Fruit fly (Drosophila melanogaster) whole organism, embryonic: ENCODE data around the gene Cks85A.

ENCODE experiments used
- Awh ChIP-seq: fragments of 200-800 bp; sonication (Bioruptor generic); IDR thresholded peaks from 2 replicates; pipeline ENCODE4, ENCODE4 v1.3.6; 2022; ENCODE audit warnings: missing biosample characterization, missing genetic modification characterization
- CG12659 ChIP-seq: fragments of 200-800 bp; sonication (Bioruptor generic); optimal IDR thresholded peaks from 3 replicates; lab custom pipeline; 2017; ENCODE audit warnings: mild to moderate bottlenecking, missing biosample characterization, missing genetic modification reagents, missing genetic modification characterization
- CG12942 ChIP-seq: fragments of 200-800 bp; sonication (Bioruptor generic); optimal IDR thresholded peaks from 3 replicates; lab custom pipeline; 2016; ENCODE audit warnings: missing biosample characterization, missing genetic modification characterization
- CG15479 ChIP-seq: fragments of 200-800 bp; sonication (Bioruptor generic); optimal IDR thresholded peaks from 3 replicates; lab custom pipeline; 2019; ENCODE audit warnings: missing biosample characterization, mild to moderate bottlenecking, missing genetic modification characterization, moderate library complexity
- CG16779 ChIP-seq: fragments of 200-800 bp; sonication (Bioruptor generic); IDR thresholded peaks from 2 replicates; pipeline ENCODE4 v1.3.6; 2022; ENCODE audit warnings: missing biosample characterization, missing genetic modification characterization
- CG3065 ChIP-seq: fragments of 200-800 bp; sonication (Bioruptor generic); optimal IDR thresholded peaks from 2 replicates; lab custom pipeline; 2016; ENCODE audit warnings: missing biosample characterization, missing genetic modification characterization
- CG32772 ChIP-seq: fragments of 200-800 bp; sonication (Bioruptor generic); IDR thresholded peaks from 2 replicates; pipeline ENCODE4 v1.3.6; 2022; ENCODE audit warnings: missing biosample characterization, missing genetic modification characterization
- CG34376 ChIP-seq: fragments of 200-800 bp; sonication (Bioruptor generic); optimal IDR thresholded peaks from 2 replicates; lab custom pipeline; 2018; ENCODE audit warnings: missing biosample characterization, mild to moderate bottlenecking, missing genetic modification characterization
- CG6272 ChIP-seq: fragments of 200-800 bp; sonication (Bioruptor generic); IDR thresholded peaks from 2 replicates; pipeline ENCODE4 v1.3.6; 2022; ENCODE audit warnings: missing biosample characterization, missing genetic modification characterization
- CG6654 ChIP-seq: fragments of 200-800 bp; sonication (Bioruptor generic); optimal IDR thresholded peaks from 2 replicates; lab custom pipeline; 2017; ENCODE audit warnings: missing biosample characterization, mild to moderate bottlenecking, missing genetic modification characterization
- CG6689 ChIP-seq: fragments of 200-800 bp; sonication (Bioruptor generic); IDR thresholded peaks from 2 replicates; pipeline ENCODE4 v1.3.6; 2022; ENCODE audit warnings: missing biosample characterization, missing genetic modification characterization
- CG7357 ChIP-seq: fragments of 200-800 bp; sonication (Bioruptor generic); IDR thresholded peaks from 3 replicates; pipeline ENCODE4 v1.3.6; 2022; ENCODE audit warnings: missing biosample characterization, missing genetic modification characterization
- CG8924 ChIP-seq: fragments of 200-800 bp; optimal IDR thresholded peaks from 3 replicates; lab custom pipeline; 2019; ENCODE audit warnings: missing biosample characterization, mild to moderate bottlenecking, missing genetic modification characterization, moderate library complexity
- CG8944 ChIP-seq: fragments of 200-800 bp; sonication (Bioruptor generic); optimal IDR thresholded peaks from 3 replicates; lab custom pipeline; 2016; ENCODE audit warnings: missing biosample characterization, missing genetic modification characterization
- CG9609 ChIP-seq: fragments of 200-800 bp; sonication (Bioruptor generic); optimal IDR thresholded peaks from 3 replicates; lab custom pipeline; 2016; ENCODE audit warnings: missing biosample characterization, missing genetic modification characterization
- CG9797 ChIP-seq: fragments of 200-800 bp; sonication (Bioruptor generic); optimal IDR thresholded peaks from 3 replicates; lab custom pipeline; 2018; ENCODE audit warnings: missing biosample characterization, mild to moderate bottlenecking, missing genetic modification characterization
- CTCF ChIP-seq: fragments of 200-800 bp; sonication (Bioruptor generic); optimal IDR thresholded peaks from 2 replicates; lab custom pipeline; 2017; ENCODE audit warnings: missing biosample characterization, mild to moderate bottlenecking, missing genetic modification characterization, moderate library complexity
- Camta ChIP-seq: fragments of 200-800 bp; sonication (Bioruptor generic); optimal IDR thresholded peaks from 2 replicates; lab custom pipeline; 2016; ENCODE audit warnings: missing biosample characterization, missing genetic modification characterization
- CkIIα-i1 ChIP-seq: fragments of 200-800 bp; sonication (Bioruptor generic); IDR thresholded peaks from 2 replicates; pipeline ENCODE4 v1.3.6; 2022; ENCODE audit warnings: missing biosample characterization, missing genetic modification characterization
- D19B ChIP-seq: fragments of 200-800 bp; sonication (Bioruptor generic); optimal IDR thresholded peaks from 2 replicates; lab custom pipeline; 2017; ENCODE audit warnings: missing biosample characterization, mild to moderate bottlenecking, missing genetic modification characterization
- Doc2 ChIP-seq: fragments of 200-800 bp; sonication (Bioruptor generic); IDR thresholded peaks from 2 replicates; pipeline ENCODE4 v1.3.6; 2022; ENCODE audit warnings: missing biosample characterization, missing genetic modification characterization
- Drgx ChIP-seq: fragments of 200-800 bp; sonication (Bioruptor generic); IDR thresholded peaks from 2 replicates; pipeline ENCODE4 v1.3.6; 2022; ENCODE audit warnings: missing biosample characterization, missing genetic modification characterization
- HLH54F ChIP-seq: fragments of 200-800 bp; sonication (Bioruptor generic); optimal IDR thresholded peaks from 3 replicates; lab custom pipeline; 2016; ENCODE audit warnings: missing biosample characterization, missing genetic modification characterization
- Kr ChIP-seq: fragments of 200-800 bp; sonication (Bioruptor generic); optimal IDR thresholded peaks from 2 replicates; lab custom pipeline; 2017; ENCODE audit warnings: missing biosample characterization, mild to moderate bottlenecking, missing genetic modification characterization
- Med ChIP-seq: fragments of 200-800 bp; sonication (Bioruptor generic); peaks from one replicate; lab custom pipeline; 2016; ENCODE audit warnings: missing biosample characterization, missing genetic modification characterization, mild to moderate bottlenecking, inconsistent platforms, moderate library complexity
- Oli ChIP-seq: fragments of 200-800 bp; sonication (Bioruptor generic); optimal IDR thresholded peaks from 2 replicates; lab custom pipeline; 2018; ENCODE audit warnings: missing biosample characterization, mild to moderate bottlenecking, missing genetic modification characterization, moderate library complexity
- ase ChIP-seq: fragments of 200-800 bp; sonication (Bioruptor generic); IDR thresholded peaks from 3 replicates; pipeline ENCODE4 v1.3.6; 2022; ENCODE audit warnings: missing biosample characterization, missing genetic modification characterization
- bab2 ChIP-seq: fragments of 200-800 bp; sonication (Bioruptor generic); optimal IDR thresholded peaks from 2 replicates; lab custom pipeline; 2016; ENCODE audit warnings: missing biosample characterization, missing genetic modification characterization
- bowl ChIP-seq: fragments of 200-800 bp; sonication (Bioruptor generic); IDR thresholded peaks from 2 replicates; pipeline ENCODE4 v1.3.6; 2022; ENCODE audit warnings: missing biosample characterization, missing genetic modification characterization
- chn ChIP-seq: fragments of 200-800 bp; sonication (Bioruptor generic); optimal IDR thresholded peaks from 2 replicates; lab custom pipeline; 2016; ENCODE audit warnings: missing biosample characterization, missing genetic modification characterization
- corto ChIP-seq: fragments of 200-800 bp; sonication (Bioruptor generic); optimal IDR thresholded peaks from 2 replicates; lab custom pipeline; 2016; ENCODE audit warnings: missing biosample characterization, mild to moderate bottlenecking, missing genetic modification characterization, moderate library complexity
- crc ChIP-seq: fragments of 200-800 bp; sonication (Bioruptor generic); optimal IDR thresholded peaks from 2 replicates; lab custom pipeline; 2016; ENCODE audit warnings: missing biosample characterization, missing genetic modification characterization
- danr ChIP-seq: fragments of 200-800 bp; sonication (Bioruptor generic); IDR thresholded peaks from 2 replicates; pipeline ENCODE4 v1.3.6; 2022; ENCODE audit warnings: missing biosample characterization, missing genetic modification characterization
- ems ChIP-seq: fragments of 200-800 bp; sonication (Bioruptor generic); optimal IDR thresholded peaks from 3 replicates; lab custom pipeline; 2016; ENCODE audit warnings: missing biosample characterization, missing genetic modification characterization
- esg ChIP-seq: fragments of 200-800 bp; sonication (Bioruptor generic); conservative IDR thresholded peaks from 2 replicates; pipeline ENCODE4 v1.3.6; 2022; ENCODE audit warnings: missing biosample characterization, missing genetic modification characterization
- fd102C ChIP-seq: fragments of 200-800 bp; sonication (Bioruptor generic); optimal IDR thresholded peaks from 2 replicates; lab custom pipeline; 2018; ENCODE audit warnings: missing biosample characterization, mild to moderate bottlenecking, missing genetic modification characterization, moderate library complexity
- fd96Cb ChIP-seq: fragments of 200-800 bp; sonication (Bioruptor generic); optimal IDR thresholded peaks from 2 replicates; lab custom pipeline; 2018; ENCODE audit warnings: missing biosample characterization, mild to moderate bottlenecking, missing genetic modification characterization, moderate library complexity
- grn ChIP-seq: fragments of 200-800 bp; sonication (Bioruptor generic); optimal IDR thresholded peaks from 3 replicates; lab custom pipeline; 2017; ENCODE audit warnings: missing biosample characterization, missing genetic modification characterization
- hth ChIP-seq: fragments of >200 bp; optimal IDR thresholded peaks from 2 replicates; lab custom pipeline; 2017; ENCODE audit warnings: inconsistent platforms
- jumu ChIP-seq: fragments of 200-800 bp; sonication (Bioruptor generic); optimal IDR thresholded peaks from 3 replicates; lab custom pipeline; 2016; ENCODE audit warnings: missing biosample characterization, missing genetic modification characterization
- klu ChIP-seq: fragments of 200-800 bp; sonication (Bioruptor generic); IDR thresholded peaks from 2 replicates; pipeline ENCODE4 v1.3.6; 2022; ENCODE audit warnings: missing biosample characterization, missing genetic modification characterization
- lilli ChIP-seq: fragments of 200-800 bp; sonication (Bioruptor generic); optimal IDR thresholded peaks from 3 replicates; lab custom pipeline; 2016; ENCODE audit warnings: missing biosample characterization, missing genetic modification characterization
- lov ChIP-seq, 2 experiments: fragments of 200-800 bp in 1 of 2; fragments of >200 bp in 1 of 2; sonication (Bioruptor generic) in 1 of 2; IDR thresholded peaks in 1 of 2; optimal IDR thresholded peaks in 1 of 2; 2 replicates in 1 of 2; 3 replicates in 1 of 2; pipeline versions ENCODE4 v1.3.6 to Lab custom; 2017 to 2022; ENCODE audit warnings: missing biosample characterization in 1 of 2, missing genetic modification characterization in 1 of 2
- scrt ChIP-seq: fragments of 200-800 bp; sonication (Bioruptor generic); optimal IDR thresholded peaks from 2 replicates; lab custom pipeline; 2018; ENCODE audit warnings: missing biosample characterization, mild to moderate bottlenecking, missing genetic modification characterization, moderate library complexity
- sd ChIP-seq: fragments of 200-800 bp; sonication (Bioruptor generic); optimal IDR thresholded peaks from 3 replicates; lab custom pipeline; 2018; ENCODE audit warnings: missing biosample characterization, mild to moderate bottlenecking, missing genetic modification characterization, moderate library complexity
- sisA ChIP-seq: fragments of 200-800 bp; sonication (Bioruptor generic); IDR thresholded peaks from 2 replicates; pipeline ENCODE4 v1.3.6; 2022; ENCODE audit warnings: missing biosample characterization, missing genetic modification characterization
- so ChIP-seq: fragments of 200-800 bp; sonication (Bioruptor generic); IDR thresholded peaks from 3 replicates; pipeline ENCODE4 v1.3.6; 2022; ENCODE audit warnings: missing biosample characterization, missing genetic modification characterization
- sug ChIP-seq: fragments of 200-800 bp; optimal IDR thresholded peaks from 2 replicates; lab custom pipeline; 2019; ENCODE audit warnings: missing biosample characterization, mild to moderate bottlenecking, missing genetic modification characterization, moderate library complexity
- trem ChIP-seq: fragments of 200-800 bp; optimal IDR thresholded peaks from 3 replicates; lab custom pipeline; 2019; ENCODE audit warnings: missing biosample characterization, mild to moderate bottlenecking, missing genetic modification characterization, moderate library complexity
- vnd ChIP-seq: fragments of 200-800 bp; sonication (Bioruptor generic); IDR thresholded peaks from 3 replicates; pipeline ENCODE4 v1.3.6; 2022; ENCODE audit warnings: missing biosample characterization, missing genetic modification characterization; ENCODE audit not compliant: partially characterized antibody

Gene Cks85A

DNA sequence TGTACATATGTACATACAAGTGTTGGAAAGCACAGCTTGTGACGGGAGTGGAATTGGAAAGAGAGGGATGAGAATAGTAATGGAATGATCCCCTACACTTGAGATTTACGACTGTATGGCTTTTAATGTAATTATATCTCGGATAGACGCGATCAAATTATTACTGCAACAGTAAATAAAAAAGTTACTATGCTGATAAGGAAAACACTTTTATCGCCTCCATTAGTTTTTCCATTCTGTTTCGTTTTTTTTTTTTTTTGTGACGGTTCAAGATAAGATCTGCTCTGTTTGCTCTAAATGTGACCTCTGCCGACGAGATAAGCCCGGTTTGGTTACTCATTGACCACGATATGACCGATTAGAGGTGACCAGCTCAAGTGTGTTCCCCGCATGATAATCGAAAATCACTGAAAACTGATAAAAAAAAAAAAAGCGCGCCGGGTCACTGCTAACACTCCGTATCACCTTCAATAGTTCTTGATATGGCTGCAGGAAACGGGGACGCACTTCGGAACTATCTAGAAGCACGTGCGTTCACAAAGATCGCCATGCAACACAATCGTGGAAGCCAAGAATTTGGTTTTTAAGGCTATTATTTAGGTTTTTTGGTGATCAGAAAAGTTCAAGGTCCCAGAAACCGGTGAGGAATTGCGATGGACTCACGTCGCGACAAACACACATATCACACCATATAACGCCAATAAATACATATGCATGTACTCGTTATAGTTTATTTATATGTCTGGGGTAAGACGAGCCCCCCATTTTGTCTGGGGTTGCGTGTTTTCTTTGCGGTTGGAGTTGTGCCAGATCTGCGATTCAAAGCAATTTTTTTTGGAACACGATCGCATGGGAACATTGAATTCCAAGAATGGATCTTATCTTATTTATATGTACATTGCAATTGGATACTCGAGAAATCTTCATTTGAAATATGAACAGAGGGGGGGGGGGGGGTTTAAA is 47.4 kb downstream of the Cks85A start, which contains the start of gene p (continued):
- no peak for TF ChIP-seq sisA (GFP tag; lab: Robert Waterston, UW)
- TF ChIP-seq CG16779, result no peak
- no peak for TF ChIP-seq CG6272 (GFP tag; lab: Robert Waterston, UW)
- no peak for TF ChIP-seq CkIIα-i1 (GFP tag; lab: Robert Waterston, UW)
- no peak for TF ChIP-seq CG7357 (GFP tag; lab: Robert Waterston, UW)
- peak; percentile 36 for TF ChIP-seq chn
- TF ChIP-seq scrt (GFP tag; lab: Kevin White, UChicago), result no peak
- peak; percentile 23 for TF ChIP-seq CG12942 (GFP tag; lab: Kevin White, UChicago)
- TF ChIP-seq so (GFP tag; lab: Robert Waterston, UW), result no peak; the same call in 2 of the 3 replicates
- no peak for TF ChIP-seq CG9797
- peak; percentile 91 for TF ChIP-seq CG34376 (GFP tag; lab: Kevin White, UChicago)
- peak; percentile 18 for TF ChIP-seq D19B
- peak; percentile 61 for TF ChIP-seq CG32772
- TF ChIP-seq CTCF, result peak; percentile 11
- peak; percentile 43 for TF ChIP-seq CG12659 (GFP tag; lab: Kevin White, UChicago)
- no peak for TF ChIP-seq esg (GFP tag; lab: Robert Waterston, UW)
- TF ChIP-seq klu (GFP tag; lab: Robert Waterston, UW), result no peak
- TF ChIP-seq CG8944 (GFP tag; lab: Kevin White, UChicago), result no peak
- TF ChIP-seq danr, result no peak
- TF ChIP-seq CG15479, result peak; percentile 68
- no peak for TF ChIP-seq fd102C (GFP tag; lab: Kevin White, UChicago)
- no peak for TF ChIP-seq lov (optimal IDR thresholded peaks at IDR 0.05; lab: Kevin White, UChicago)
- TF ChIP-seq lov (GFP tag; IDR thresholded peaks at IDR 0.05; lab: Robert Waterston, UW), result no peak
- TF ChIP-seq CG6654 (GFP tag; lab: Kevin White, UChicago), result no peak
- TF ChIP-seq corto (GFP tag; lab: Kevin White, UChicago), result no peak
- TF ChIP-seq jumu (GFP tag; lab: Kevin White, UChicago), result no peak
- peak; percentile 19 for TF ChIP-seq trem (tag; lab: Kevin White, UChicago)
- TF ChIP-seq ems (GFP tag; lab: Kevin White, UChicago), result peak; percentile 51
- peak; percentile 16 for TF ChIP-seq sd
- peak; percentile 21 for TF ChIP-seq CG8924 (tag; lab: Kevin White, UChicago)
- no peak for TF ChIP-seq bowl
- TF ChIP-seq fd96Cb, result no peak
- no peak for TF ChIP-seq vnd (GFP tag; lab: Robert Waterston, UW)
- TF ChIP-seq crc (GFP tag; lab: Kevin White, UChicago), result peak; percentile 7
- peak; percentile 4 for TF ChIP-seq sug (tag; lab: Kevin White, UChicago)
- TF ChIP-seq Drgx, result peak; percentile 37
- no peak for TF ChIP-seq ase
- TF ChIP-seq hth (lab: Kevin White, UChicago), result no peak
- peak; percentile 98 for TF ChIP-seq grn (GFP tag; lab: Kevin White, UChicago)
- TF ChIP-seq CG9609 (GFP tag; lab: Kevin White, UChicago), result peak; percentile 0
- TF ChIP-seq Med (GFP tag; lab: Kevin White, UChicago), result peak; percentile 77
- TF ChIP-seq Awh (GFP tag; lab: Robert Waterston, UW), result 0 out of 2 replicates have a peak, but pooled peaks have one; percentile 46
- TF ChIP-seq HLH54F (GFP tag; lab: Kevin White, UChicago), result peak; percentile 39
- no peak for TF ChIP-seq Doc2
- TF ChIP-seq Camta (GFP tag; lab: Kevin White, UChicago), result no peak
- TF ChIP-seq CG3065 (GFP tag; lab: Kevin White, UChicago), result no peak
- peak; percentile 22 for TF ChIP-seq bab2 (GFP tag; lab: Kevin White, UChicago)
- TF ChIP-seq CG6689, result peak; percentile 42; the same call in 1 of the 2 replicates
- peak; percentile 46 for TF ChIP-seq lilli (GFP tag; lab: Kevin White, UChicago)
- peak; percentile 17 for TF ChIP-seq Oli (tag; lab: Kevin White, UChicago)
- peak; percentile 42 for TF ChIP-seq Kr (GFP tag; lab: Kevin White, UChicago)
